Worm (Caenorhabditis elegans) whole organism, late embryonic: ENCODE measurements around the gene F44F4.3.

Experiments
- ama-1 ChIP-seq: fragments of 150-350 bp; optimal IDR thresholded peaks from 2 replicates; lab custom pipeline; 2014
- ref-2 ChIP-seq: sonication (generic microtip); optimal IDR thresholded peaks from 2 replicates; lab custom pipeline; 2016; ENCODE audit warnings: missing genetic modification characterization, missing compliant biosample characterization
- tbx-2 ChIP-seq: sonication (generic microtip); optimal IDR thresholded peaks from 2 replicates; lab custom pipeline; 2016; ENCODE audit warnings: missing genetic modification characterization, missing compliant biosample characterization

DNA sequence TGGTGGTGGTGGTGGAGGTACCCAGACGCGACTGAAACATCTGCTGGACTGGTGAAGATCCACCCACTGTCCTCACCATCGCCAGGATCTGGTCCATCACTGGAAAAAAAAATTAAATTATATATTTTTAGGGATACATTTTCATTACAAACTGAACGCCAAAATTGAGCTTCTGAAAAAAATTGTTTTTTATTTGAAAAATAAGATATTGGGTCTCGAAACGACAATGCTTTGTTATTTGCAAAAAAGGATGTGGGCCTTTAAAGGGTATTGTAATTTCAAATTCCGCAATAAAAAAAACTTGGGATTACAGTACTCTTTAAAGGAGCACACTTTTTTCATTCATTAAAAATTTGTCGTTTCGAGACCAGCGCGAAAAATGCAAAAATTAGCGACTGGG, 35.8 kb downstream of the F44F4.3 start, which contains the start of gene M106.2:
- TF ChIP-seq tbx-2, result no peak
- TF ChIP-seq ref-2 (tag; lab: Kevin White, UChicago), result no peak
- TF ChIP-seq ama-1, result no peak
